Fruit fly (Drosophila melanogaster): Measurements from ENCODE around the gene Cox10.

Cox10 gene

dm6 chr2L:10292066-10292560, 39.2 kb upstream of the Cox10 start, which contains the start of gene Ufd4 (continued):
- TF ChIP-seq z (GFP tag; IDR thresholded peaks at IDR 0.05), result no peak
- no peak for TF ChIP-seq Antp (GFP tag; optimal IDR thresholded peaks at IDR 0.05)
- TF ChIP-seq CG3281 (GFP tag; optimal IDR thresholded peaks at IDR 0.05), result no peak
- TF ChIP-seq YL-1 (GFP tag; optimal IDR thresholded peaks at IDR 0.05), result peak; percentile 37
- peak; percentile 79 for TF ChIP-seq CG12659 (GFP tag; optimal IDR thresholded peaks at IDR 0.05)
- TF ChIP-seq CG11695 (GFP tag; IDR thresholded peaks at IDR 0.05), result peak; percentile 63; the same call in 2 of the 3 replicates
- TF ChIP-seq CG10565 (GFP tag; optimal IDR thresholded peaks at IDR 0.05), result no peak
- TF ChIP-seq exex (tag; optimal IDR thresholded peaks at IDR 0.05), result peak; percentile 53
- peak; percentile 67 for TF ChIP-seq CG30403 (GFP tag; optimal IDR thresholded peaks at IDR 0.05)
- peak; percentile 75 for TF ChIP-seq nmo (GFP tag; optimal IDR thresholded peaks at IDR 0.05)
- peak; percentile 1 for TF ChIP-seq org-1 (GFP tag; optimal IDR thresholded peaks at IDR 0.05)
- TF ChIP-seq maf-S (GFP tag; optimal IDR thresholded peaks at IDR 0.05), result peak; percentile 54
- no peak for TF ChIP-seq abd-A (tag; optimal IDR thresholded peaks at IDR 0.05)
- TF ChIP-seq eyg (GFP tag; optimal IDR thresholded peaks at IDR 0.05), result peak; percentile 23
- TF ChIP-seq Hey (tag; optimal IDR thresholded peaks at IDR 0.05), result no peak
- TF ChIP-seq cas (GFP tag; IDR thresholded peaks at IDR 0.05), result no peak
- TF ChIP-seq B-H1 (GFP tag; IDR thresholded peaks at IDR 0.05), result peak; percentile 46; the same call in 1 of the 3 replicates
- TF ChIP-seq CG4730 (GFP tag; IDR thresholded peaks at IDR 0.05), result no peak
- peak; percentile 55 for TF ChIP-seq Scr (GFP tag; IDR thresholded peaks at IDR 0.05; ENCODE audit: partially characterized antibody)
- peak; percentile 84 for TF ChIP-seq cg (GFP tag; optimal IDR thresholded peaks at IDR 0.05)
- peak; percentile 8 for TF ChIP-seq dm (GFP tag; optimal IDR thresholded peaks at IDR 0.05)
- peak; percentile 37 for TF ChIP-seq CG5245 (GFP tag; optimal IDR thresholded peaks at IDR 0.05)
- TF ChIP-seq sens (GFP tag), result peak; percentile 93
- no peak for TF ChIP-seq NfI (GFP tag; optimal IDR thresholded peaks at IDR 0.05)
- TF ChIP-seq bab2 (GFP tag; optimal IDR thresholded peaks at IDR 0.05), result peak; percentile 56
- TF ChIP-seq CG12155 (GFP tag; optimal IDR thresholded peaks at IDR 0.05), result peak; percentile 57
- peak; percentile 42 for TF ChIP-seq CHES-1-like (GFP tag; optimal IDR thresholded peaks at IDR 0.05)
- TF ChIP-seq PHDP (tag; optimal IDR thresholded peaks at IDR 0.05), result no peak
- TF ChIP-seq ind (GFP tag; optimal IDR thresholded peaks at IDR 0.05), result peak; percentile 63
- peak; percentile 80 for TF ChIP-seq stc (GFP tag; IDR thresholded peaks at IDR 0.05)
- TF ChIP-seq CG11398 (GFP tag; optimal IDR thresholded peaks at IDR 0.05), result peak; percentile 57
- TF ChIP-seq CG8388 (GFP tag; optimal IDR thresholded peaks at IDR 0.05), result peak; percentile 49
- peak; percentile 74 for TF ChIP-seq CG4424 (GFP tag; optimal IDR thresholded peaks at IDR 0.05)
- TF ChIP-seq Nf-YB (GFP tag; optimal IDR thresholded peaks at IDR 0.05), result peak; percentile 51
- TF ChIP-seq Trl (optimal IDR thresholded peaks at IDR 0.05), result no peak
- TF ChIP-seq Trl (GFP tag; optimal IDR thresholded peaks at IDR 0.05), result peak; percentile 69
- TF ChIP-seq CG10209 (GFP tag; optimal IDR thresholded peaks at IDR 0.05), result no peak
- TF ChIP-seq prd (optimal IDR thresholded peaks at IDR 0.05), result no peak
- peak; percentile 75; the same call in 2 of the 3 replicates for TF ChIP-seq prd (GFP tag; IDR thresholded peaks at IDR 0.05)
- peak; percentile 16 to 49 for TF ChIP-seq chif (GFP tag; optimal IDR thresholded peaks at IDR 0.05)
- no peak for TF ChIP-seq CG2875 (GFP tag; optimal IDR thresholded peaks at IDR 0.05)
- peak; percentile 79 for TF ChIP-seq Xrp1 (GFP tag; IDR thresholded peaks at IDR 0.05)
- peak; percentile 40 for TF ChIP-seq her (GFP tag; optimal IDR thresholded peaks at IDR 0.05)
- peak; percentile 32; the same call in 1 of the 2 replicates for TF ChIP-seq Bgb (GFP tag; IDR thresholded peaks at IDR 0.05; ENCODE audit: partially characterized antibody)
- TF ChIP-seq fd3F (GFP tag; optimal IDR thresholded peaks at IDR 0.05), result peak; percentile 60
- peak; percentile 41 for TF ChIP-seq CG6254 (GFP tag; optimal IDR thresholded peaks at IDR 0.05)
- peak; percentile 15 for TF ChIP-seq Sry-β (GFP tag; optimal IDR thresholded peaks at IDR 0.05)
- peak; percentile 33 for TF ChIP-seq CG8290 (GFP tag; optimal IDR thresholded peaks at IDR 0.05)
- no peak for TF ChIP-seq CG8290 (tag; optimal IDR thresholded peaks at IDR 0.05)
- TF ChIP-seq Mad (GFP tag; optimal IDR thresholded peaks at IDR 0.05), result peak; percentile 13
- TF ChIP-seq CG31388 (GFP tag; optimal IDR thresholded peaks at IDR 0.05), result peak; percentile 11
- TF ChIP-seq CG3995 (GFP tag; optimal IDR thresholded peaks at IDR 0.05), result peak; percentile 49

All from whole organism, embryonic.